Fruit fly (Drosophila melanogaster) whole organism, prepupa: ENCODE measurements around the gene CG3698.

Experiments used
- Blimp-1 ChIP-seq: fragments of 200-800 bp; sonication (Bioruptor generic); optimal IDR thresholded peaks from 3 replicates; lab custom pipeline; 2017; ENCODE audit warnings: missing biosample characterization, missing genetic modification characterization, mild to moderate bottlenecking, moderate library complexity, missing genetic modification reagents
- CG10631 ChIP-seq: fragments of 200-800 bp; sonication (Bioruptor generic); optimal IDR thresholded peaks from 2 replicates; lab custom pipeline; 2016; ENCODE audit warnings: missing biosample characterization, missing genetic modification characterization
- CG10669 ChIP-seq: fragments of 200-800 bp; sonication (Bioruptor generic); optimal IDR thresholded peaks from 3 replicates; lab custom pipeline; 2018; ENCODE audit warnings: missing biosample characterization, mild to moderate bottlenecking, missing genetic modification characterization, moderate library complexity
- CG11294 ChIP-seq: fragments of 200-800 bp; sonication (Bioruptor generic); IDR thresholded peaks from 2 replicates; pipeline ENCODE4 v1.3.6; 2022; ENCODE audit warnings: missing biosample characterization, missing genetic modification characterization
- CG15336 ChIP-seq: fragments of 200-800 bp; sonication (Bioruptor generic); IDR thresholded peaks from 2 replicates; pipeline ENCODE4 v1.3.6; 2022; ENCODE audit warnings: missing biosample characterization, missing genetic modification characterization
- CG1621 ChIP-seq: fragments of 200-800 bp; sonication (Bioruptor generic); optimal IDR thresholded peaks from 3 replicates; lab custom pipeline; 2018; ENCODE audit warnings: missing biosample characterization, mild to moderate bottlenecking, missing genetic modification characterization
- CG16779 ChIP-seq: fragments of 200-800 bp; sonication (Bioruptor generic); optimal IDR thresholded peaks from 3 replicates; lab custom pipeline; 2017; ENCODE audit warnings: missing biosample characterization, mild to moderate bottlenecking, missing genetic modification characterization
- CG3032 ChIP-seq: fragments of 200-800 bp; optimal IDR thresholded peaks from 2 replicates; lab custom pipeline; 2019; ENCODE audit warnings: missing biosample characterization, mild to moderate bottlenecking, missing genetic modification characterization, moderate library complexity
- CG31627 ChIP-seq: fragments of 200-800 bp; sonication (Bioruptor generic); optimal IDR thresholded peaks from 3 replicates; lab custom pipeline; 2016; ENCODE audit warnings: missing biosample characterization, missing genetic modification characterization
- CG32006 ChIP-seq: fragments of 200-800 bp; sonication (Bioruptor generic); optimal IDR thresholded peaks from 3 replicates; lab custom pipeline; 2017; ENCODE audit warnings: missing biosample characterization, mild to moderate bottlenecking, missing genetic modification characterization
- CG34406 ChIP-seq: fragments of 200-800 bp; sonication (Bioruptor generic); optimal IDR thresholded peaks from 3 replicates; lab custom pipeline; 2016; ENCODE audit warnings: missing biosample characterization, missing genetic modification characterization
- CG3919 ChIP-seq: fragments of 200-800 bp; sonication (Bioruptor generic); optimal IDR thresholded peaks from 3 replicates; lab custom pipeline; 2016; ENCODE audit warnings: missing biosample characterization, missing genetic modification characterization
- CG4318 ChIP-seq: fragments of 200-800 bp; sonication (Bioruptor generic); optimal IDR thresholded peaks from 3 replicates; lab custom pipeline; 2017; ENCODE audit warnings: missing biosample characterization, mild to moderate bottlenecking, missing genetic modification characterization
- CG6163 ChIP-seq: fragments of 200-800 bp; sonication (Bioruptor generic); IDR thresholded peaks from 3 replicates; pipeline ENCODE4 v1.3.6; 2022; ENCODE audit warnings: missing biosample characterization, missing genetic modification characterization
- CG6792 ChIP-seq: fragments of 200-800 bp; sonication (Bioruptor generic); optimal IDR thresholded peaks from 3 replicates; lab custom pipeline; 2016; ENCODE audit warnings: missing biosample characterization, missing genetic modification characterization
- CG6808 ChIP-seq: fragments of 200-800 bp; sonication (Bioruptor generic); optimal IDR thresholded peaks from 3 replicates; lab custom pipeline; 2017; ENCODE audit warnings: missing biosample characterization, missing genetic modification characterization, mild to moderate bottlenecking, moderate library complexity, missing genetic modification reagents
- CG6854 ChIP-seq: fragments of 200-800 bp; sonication (Bioruptor generic); optimal IDR thresholded peaks from 2 replicates; lab custom pipeline; 2017; ENCODE audit warnings: missing biosample characterization, mild to moderate bottlenecking, missing genetic modification characterization
- CG7368 ChIP-seq: fragments of 200-800 bp; sonication (Bioruptor generic); optimal IDR thresholded peaks from 3 replicates; lab custom pipeline; 2016; ENCODE audit warnings: missing biosample characterization, missing genetic modification characterization
- CG8119 ChIP-seq: fragments of 200-800 bp; sonication (Bioruptor generic); IDR thresholded peaks from 3 replicates; pipeline ENCODE4 v1.3.6; 2022; ENCODE audit warnings: missing biosample characterization, missing genetic modification characterization
- CG8319 ChIP-seq: fragments of 200-800 bp; sonication (Bioruptor generic); optimal IDR thresholded peaks from 3 replicates; lab custom pipeline; 2016; ENCODE audit warnings: missing biosample characterization, missing genetic modification characterization
- CG8632 ChIP-seq: fragments of 200-800 bp; sonication (Bioruptor generic); optimal IDR thresholded peaks from 3 replicates; lab custom pipeline; 2016; ENCODE audit warnings: missing biosample characterization, missing genetic modification characterization
- CG9139 ChIP-seq: fragments of 200-800 bp; sonication (Bioruptor generic); optimal IDR thresholded peaks from 3 replicates; lab custom pipeline; 2017; ENCODE audit warnings: missing biosample characterization, mild to moderate bottlenecking, missing genetic modification characterization
- Eip75B ChIP-seq: fragments of 200-800 bp; sonication (Bioruptor generic); optimal IDR thresholded peaks from 3 replicates; lab custom pipeline; 2016; ENCODE audit warnings: missing biosample characterization, missing genetic modification characterization
- Eip93F ChIP-seq: fragments of 200-800 bp; sonication (Bioruptor generic); optimal IDR thresholded peaks from 2 replicates; lab custom pipeline; 2016; ENCODE audit warnings: missing biosample characterization, mild to moderate bottlenecking, missing genetic modification characterization
- Ets21C ChIP-seq: fragments of 200-800 bp; sonication (Bioruptor generic); optimal IDR thresholded peaks from 3 replicates; lab custom pipeline; 2016; ENCODE audit warnings: missing biosample characterization, missing genetic modification characterization
- Ets96B ChIP-seq: fragments of 200-800 bp; optimal IDR thresholded peaks from 2 replicates; lab custom pipeline; 2019; ENCODE audit warnings: missing biosample characterization, mild to moderate bottlenecking, missing genetic modification characterization, moderate library complexity
- Hr39 ChIP-seq: fragments of 200-800 bp; sonication (Bioruptor generic); optimal IDR thresholded peaks from 2 replicates; lab custom pipeline; 2016; ENCODE audit warnings: missing biosample characterization, missing genetic modification characterization
- Hr4 ChIP-seq: fragments of 200-800 bp; sonication (Bioruptor generic); optimal IDR thresholded peaks from 3 replicates; lab custom pipeline; 2016; ENCODE audit warnings: missing biosample characterization, missing genetic modification characterization
- Lpt ChIP-seq: fragments of 200-800 bp; sonication (Bioruptor generic); optimal IDR thresholded peaks from 3 replicates; lab custom pipeline; 2016; ENCODE audit warnings: missing biosample characterization, missing genetic modification characterization
- Met ChIP-seq: fragments of 200-800 bp; sonication (Bioruptor generic); optimal IDR thresholded peaks from 3 replicates; lab custom pipeline; 2016; ENCODE audit warnings: missing biosample characterization, missing genetic modification characterization
- OdsH ChIP-seq: fragments of 200-800 bp; sonication (Bioruptor generic); optimal IDR thresholded peaks from 3 replicates; lab custom pipeline; 2016; ENCODE audit warnings: missing biosample characterization, missing genetic modification characterization
- Smox ChIP-seq: fragments of 200-800 bp; sonication (Bioruptor generic); optimal IDR thresholded peaks from 3 replicates; lab custom pipeline; 2016; ENCODE audit warnings: missing biosample characterization, missing genetic modification characterization
- Sox102F ChIP-seq: fragments of 200-800 bp; sonication (Bioruptor generic); optimal IDR thresholded peaks from 2 replicates; lab custom pipeline; 2016; ENCODE audit warnings: missing biosample characterization, mild to moderate bottlenecking, missing genetic modification characterization
- Sox14 ChIP-seq: fragments of 200-800 bp; sonication (Bioruptor generic); optimal IDR thresholded peaks from 3 replicates; lab custom pipeline; 2016; ENCODE audit warnings: missing biosample characterization, missing genetic modification characterization
- Sox15 ChIP-seq: fragments of 200-800 bp; sonication (Bioruptor generic); optimal IDR thresholded peaks from 3 replicates; lab custom pipeline; 2016; ENCODE audit warnings: missing biosample characterization, missing genetic modification characterization
- acj6 ChIP-seq: fragments of 200-800 bp; sonication (Bioruptor generic); optimal IDR thresholded peaks from 3 replicates; lab custom pipeline; 2016; ENCODE audit warnings: missing biosample characterization, missing genetic modification characterization
- dsx ChIP-seq: fragments of 200-800 bp; optimal IDR thresholded peaks from 3 replicates; lab custom pipeline; 2019; ENCODE audit warnings: missing biosample characterization, mild to moderate bottlenecking, missing genetic modification characterization, moderate library complexity; ENCODE audit not compliant: poor library complexity, severe bottlenecking
- eg ChIP-seq: fragments of 200-800 bp; sonication (Bioruptor generic); IDR thresholded peaks from 3 replicates; pipeline ENCODE4 v1.3.6; 2022; ENCODE audit warnings: missing biosample characterization, missing genetic modification characterization
- esn ChIP-seq: fragments of 200-800 bp; sonication (Bioruptor generic); optimal IDR thresholded peaks from 2 replicates; lab custom pipeline; 2016; ENCODE audit warnings: missing biosample characterization, mild to moderate bottlenecking, missing genetic modification characterization, moderate library complexity
- fd85E ChIP-seq: fragments of 200-800 bp; sonication (Bioruptor generic); optimal IDR thresholded peaks from 3 replicates; lab custom pipeline; 2016; ENCODE audit warnings: missing biosample characterization, missing genetic modification characterization
- fkh ChIP-seq: fragments of 200-800 bp; sonication (Bioruptor generic); optimal IDR thresholded peaks from 3 replicates; lab custom pipeline; 2017; ENCODE audit warnings: missing biosample characterization, mild to moderate bottlenecking, missing genetic modification characterization, moderate library complexity
- lz ChIP-seq: fragments of 200-800 bp; sonication (Bioruptor generic); optimal IDR thresholded peaks from 3 replicates; lab custom pipeline; 2016; ENCODE audit warnings: missing biosample characterization, missing genetic modification characterization
- net ChIP-seq: fragments of 200-800 bp; sonication (Bioruptor generic); optimal IDR thresholded peaks from 3 replicates; lab custom pipeline; 2016; ENCODE audit warnings: missing biosample characterization, missing genetic modification characterization
- pdm3 ChIP-seq: fragments of 200-800 bp; sonication (Bioruptor generic); optimal IDR thresholded peaks from 3 replicates; lab custom pipeline; 2016; ENCODE audit warnings: missing biosample characterization, missing genetic modification characterization
- salr ChIP-seq, 2 experiments: fragments of 200-800 bp; sonication (Bioruptor generic); optimal IDR thresholded peaks; 3 replicates each; lab custom pipeline; 2016 to 2018; ENCODE audit warnings: missing biosample characterization in 2 of 2, missing genetic modification characterization in 2 of 2, mild to moderate bottlenecking in 1 of 2
- spab ChIP-seq: fragments of 200-800 bp; sonication (Bioruptor generic); optimal IDR thresholded peaks from 2 replicates; lab custom pipeline; 2017; ENCODE audit warnings: missing biosample characterization, mild to moderate bottlenecking, missing genetic modification characterization, missing genetic modification reagents
- ss ChIP-seq, 2 experiments: fragments of 200-800 bp; sonication (Bioruptor generic); optimal IDR thresholded peaks; 2 replicates in 1 of 2; 3 replicates in 1 of 2; lab custom pipeline; 2017 to 2018; ENCODE audit warnings: mild to moderate bottlenecking in 2 of 2, missing biosample characterization in 2 of 2, missing genetic modification characterization in 2 of 2, moderate library complexity in 1 of 2
- svp ChIP-seq: fragments of 200-800 bp; sonication (Bioruptor generic); peaks from one replicate; lab custom pipeline; 2016; ENCODE audit warnings: missing biosample characterization, missing genetic modification characterization
- topi ChIP-seq: fragments of 200-800 bp; sonication (Bioruptor generic); optimal IDR thresholded peaks from 3 replicates; lab custom pipeline; 2016; ENCODE audit warnings: missing biosample characterization, missing genetic modification characterization
- vri ChIP-seq: fragments of 200-800 bp; sonication (Bioruptor generic); optimal IDR thresholded peaks from 3 replicates; lab custom pipeline; 2016; ENCODE audit warnings: missing biosample characterization, mild to moderate bottlenecking, missing genetic modification characterization

CG3698 gene

dm6 chr3L:20778224-20779063 is 19.7 kb downstream of the CG3698 start, which contains the start of the genes Pex16 and Pex14:
Gene Pex16, minus strand, starts transcription at chr3L:20778264.
Gene Pex14, plus strand, starts transcription at chr3L:20778799.
- TF ChIP-seq fkh (GFP tag; lab: Kevin White, UChicago): peak; percentile 27
- TF ChIP-seq topi (GFP tag; lab: Kevin White, UChicago): peak; percentile 71
- TF ChIP-seq CG6808 (GFP tag; lab: Kevin White, UChicago): no peak
- TF ChIP-seq Eip93F (GFP tag; lab: Kevin White, UChicago): no peak
- TF ChIP-seq CG32006: no peak
- peak; percentile 75 for TF ChIP-seq CG3919
- peak; percentile 63 for TF ChIP-seq Sox15 (GFP tag; lab: Kevin White, UChicago)
- peak; percentile 12 for TF ChIP-seq Blimp-1 (GFP tag; lab: Kevin White, UChicago)
- peak; percentile 20; the same call in 1 of the 2 replicates for TF ChIP-seq CG11294 (GFP tag; lab: Robert Waterston, UW)
- TF ChIP-seq CG9139 (GFP tag; lab: Kevin White, UChicago): no peak
- TF ChIP-seq spab (GFP tag; lab: Kevin White, UChicago): no peak
- no peak for TF ChIP-seq CG34406 (GFP tag; lab: Kevin White, UChicago)
- no peak for TF ChIP-seq CG6854 (GFP tag; lab: Kevin White, UChicago)
- no peak for TF ChIP-seq CG10669
- peak; percentile 74 for TF ChIP-seq acj6 (GFP tag; lab: Kevin White, UChicago)
- TF ChIP-seq Ets96B (tag; lab: Kevin White, UChicago): peak; percentile 37
- TF ChIP-seq CG4318: no peak
- peak; percentile 81 for TF ChIP-seq esn (GFP tag; lab: Kevin White, UChicago)
- no peak for TF ChIP-seq Sox102F (GFP tag; lab: Kevin White, UChicago)
- TF ChIP-seq net (GFP tag; lab: Kevin White, UChicago): peak; percentile 64
- TF ChIP-seq CG7368 (GFP tag; lab: Kevin White, UChicago): peak; percentile 38
- TF ChIP-seq OdsH: no peak
- peak; percentile 91 for TF ChIP-seq svp (GFP tag; lab: Kevin White, UChicago)
- TF ChIP-seq CG8632 (GFP tag; lab: Kevin White, UChicago): no peak
- TF ChIP-seq CG15336 (GFP tag; lab: Robert Waterston, UW): peak; percentile 59
- peak; percentile 22 to 38 for TF ChIP-seq ss (GFP tag; optimal IDR thresholded peaks at IDR 0.05; lab: Kevin White, UChicago)
- TF ChIP-seq CG6163 (GFP tag; lab: Robert Waterston, UW): peak; percentile 74
- no peak for TF ChIP-seq Eip75B (GFP tag; lab: Kevin White, UChicago)
- TF ChIP-seq CG3032 (tag; lab: Kevin White, UChicago): peak; percentile 73
- peak; percentile 83 for TF ChIP-seq lz (GFP tag; lab: Kevin White, UChicago)
- TF ChIP-seq Lpt (GFP tag; lab: Kevin White, UChicago): peak; percentile 41
- TF ChIP-seq CG31627 (GFP tag; lab: Kevin White, UChicago): peak; percentile 86
- TF ChIP-seq Hr4 (GFP tag; lab: Kevin White, UChicago): peak; percentile 77
- peak; percentile 87 for TF ChIP-seq Hr39
- TF ChIP-seq CG16779 (tag; lab: Kevin White, UChicago): peak; percentile 12
- no peak for TF ChIP-seq CG8119 (GFP tag; lab: Robert Waterston, UW)
- peak; percentile 74 for TF ChIP-seq eg
- no peak for TF ChIP-seq vri (GFP tag; lab: Kevin White, UChicago)
- TF ChIP-seq CG6792 (GFP tag; lab: Kevin White, UChicago): peak; percentile 61
- TF ChIP-seq dsx (GFP tag; lab: Kevin White, UChicago): peak; percentile 48
- no peak for TF ChIP-seq fd85E (GFP tag; lab: Kevin White, UChicago)
- peak in 1 of 2 experiments; percentile 51 for TF ChIP-seq salr (GFP tag; optimal IDR thresholded peaks at IDR 0.05; lab: Kevin White, UChicago)
- TF ChIP-seq CG8319 (GFP tag; lab: Kevin White, UChicago): peak; percentile 57
- peak; percentile 78 for TF ChIP-seq pdm3 (GFP tag; lab: Kevin White, UChicago)
- TF ChIP-seq Sox14 (GFP tag; lab: Kevin White, UChicago): peak; percentile 75
- peak; percentile 74 for TF ChIP-seq Ets21C (GFP tag; lab: Kevin White, UChicago)
- TF ChIP-seq CG10631: no peak
- no peak for TF ChIP-seq Met
- no peak for TF ChIP-seq Smox (GFP tag; lab: Kevin White, UChicago)
- no peak for TF ChIP-seq CG1621 (tag; lab: Kevin White, UChicago)
